Fruit fly (Drosophila melanogaster) whole organism, embryonic: Measurements from ENCODE around the gene CG34417.

Experiments used
- Adf1 ChIP-seq: fragments of 200-800 bp; sonication (Bioruptor generic); IDR thresholded peaks from 2 replicates; pipeline ENCODE4 v1.3.6; 2022; ENCODE audit warnings: missing biosample characterization, missing genetic modification characterization
- BEAF-32 ChIP-seq: fragments of 200-800 bp; sonication (Bioruptor generic); optimal IDR thresholded peaks from 3 replicates; lab custom pipeline; 2017; ENCODE audit warnings: missing biosample characterization, missing genetic modification characterization, mild to moderate bottlenecking, moderate library complexity, missing genetic modification reagents
- CG10431 ChIP-seq: fragments of 200-800 bp; sonication (Bioruptor generic); optimal IDR thresholded peaks from 3 replicates; lab custom pipeline; 2018; ENCODE audit warnings: missing biosample characterization, mild to moderate bottlenecking, missing genetic modification characterization
- CG12219 ChIP-seq: fragments of 200-800 bp; sonication (Bioruptor generic); optimal IDR thresholded peaks from 3 replicates; lab custom pipeline; 2018; ENCODE audit warnings: missing biosample characterization, mild to moderate bottlenecking, missing genetic modification characterization
- CG1233 ChIP-seq: fragments of 200-800 bp; sonication (Bioruptor generic); optimal IDR thresholded peaks from 4 replicates; lab custom pipeline; 2018; ENCODE audit warnings: missing biosample characterization, mild to moderate bottlenecking, missing genetic modification characterization
- CG13287 ChIP-seq: fragments of 200-800 bp; sonication (Bioruptor generic); IDR thresholded peaks from 2 replicates; pipeline ENCODE4 v1.3.6; 2022; ENCODE audit warnings: missing biosample characterization, missing genetic modification characterization; ENCODE audit not compliant: partially characterized antibody
- CG13894 ChIP-seq: fragments of 200-800 bp; sonication (Bioruptor generic); optimal IDR thresholded peaks from 3 replicates; lab custom pipeline; 2018; ENCODE audit warnings: missing biosample characterization, mild to moderate bottlenecking, missing genetic modification characterization, moderate library complexity
- CG15073 ChIP-seq: fragments of 200-800 bp; sonication (Bioruptor generic); optimal IDR thresholded peaks from 2 replicates; lab custom pipeline; 2016; ENCODE audit warnings: missing biosample characterization, missing genetic modification characterization
- CG15514 ChIP-seq: fragments of 200-800 bp; sonication (Bioruptor generic); optimal IDR thresholded peaks from 3 replicates; lab custom pipeline; 2017; ENCODE audit warnings: missing biosample characterization, missing genetic modification characterization, mild to moderate bottlenecking, moderate library complexity, missing genetic modification reagents
- CG16863 ChIP-seq: fragments of 200-800 bp; sonication (Bioruptor generic); optimal IDR thresholded peaks from 3 replicates; lab custom pipeline; 2016; ENCODE audit warnings: missing biosample characterization, missing genetic modification characterization
- CG18011 ChIP-seq: fragments of 200-800 bp; sonication (Bioruptor generic); optimal IDR thresholded peaks from 2 replicates; lab custom pipeline; 2017; ENCODE audit warnings: missing biosample characterization, missing genetic modification characterization, mild to moderate bottlenecking, moderate library complexity, missing genotype
- CG2120 ChIP-seq: fragments of 200-800 bp; sonication (Bioruptor generic); optimal IDR thresholded peaks from 3 replicates; lab custom pipeline; 2016; ENCODE audit warnings: missing biosample characterization, missing genetic modification characterization
- CG3163 ChIP-seq: fragments of 200-800 bp; sonication (Bioruptor generic); optimal IDR thresholded peaks from 3 replicates; lab custom pipeline; 2016; ENCODE audit warnings: missing biosample characterization, missing genetic modification characterization
- CG4424 ChIP-seq: fragments of 200-800 bp; sonication (Bioruptor generic); optimal IDR thresholded peaks from 3 replicates; lab custom pipeline; 2016; ENCODE audit warnings: missing biosample characterization, missing genetic modification characterization
- CG6791 ChIP-seq: fragments of 200-800 bp; sonication (Bioruptor generic); IDR thresholded peaks from 3 replicates; pipeline ENCODE4 v1.3.6; 2022; ENCODE audit warnings: missing biosample characterization, missing genetic modification characterization; ENCODE audit not compliant: partially characterized antibody
- CG7839 ChIP-seq: fragments of 200-800 bp; sonication (Bioruptor generic); optimal IDR thresholded peaks from 3 replicates; lab custom pipeline; 2018; ENCODE audit warnings: missing biosample characterization, mild to moderate bottlenecking, missing genetic modification characterization, moderate library complexity
- Dbx ChIP-seq: fragments of 200-800 bp; sonication (Bioruptor generic); IDR thresholded peaks from 3 replicates; pipeline ENCODE4 v1.3.6; 2022; ENCODE audit warnings: missing biosample characterization, missing genetic modification characterization
- Dip2 ChIP-seq: fragments of 200-800 bp; sonication (Bioruptor generic); IDR thresholded peaks from 2 replicates; pipeline ENCODE4 v1.3.6; 2022; ENCODE audit warnings: missing biosample characterization, missing genetic modification characterization
- Dip3 ChIP-seq: fragments of 200-800 bp; sonication (Bioruptor generic); optimal IDR thresholded peaks from 3 replicates; lab custom pipeline; 2016; ENCODE audit warnings: missing biosample characterization, missing genetic modification characterization
- Dp ChIP-seq: fragments of 200-800 bp; sonication (Bioruptor generic); optimal IDR thresholded peaks from 2 replicates; lab custom pipeline; 2018; ENCODE audit warnings: missing biosample characterization, mild to moderate bottlenecking, missing genetic modification characterization, moderate library complexity
- E2f2 ChIP-seq: fragments of 200-800 bp; sonication (Bioruptor generic); IDR thresholded peaks from 2 replicates; pipeline ENCODE4 v1.3.6; 2022; ENCODE audit warnings: missing biosample characterization, missing genetic modification characterization
- Fer1 ChIP-seq: fragments of 200-800 bp; sonication (Bioruptor generic); optimal IDR thresholded peaks from 2 replicates; lab custom pipeline; 2017; ENCODE audit warnings: missing biosample characterization, mild to moderate bottlenecking, missing genetic modification characterization
- Fer3 ChIP-seq: fragments of 200-800 bp; sonication (Bioruptor generic); optimal IDR thresholded peaks from 2 replicates; lab custom pipeline; 2018; ENCODE audit warnings: missing biosample characterization, mild to moderate bottlenecking, missing genetic modification characterization, moderate library complexity
- HLH3B ChIP-seq: fragments of 200-800 bp; sonication (Bioruptor generic); IDR thresholded peaks from 2 replicates; pipeline ENCODE4 v1.3.6; 2022; ENCODE audit warnings: missing biosample characterization, missing genetic modification characterization
- HmgD ChIP-seq: fragments of 200-800 bp; sonication (Bioruptor generic); optimal IDR thresholded peaks from 3 replicates; lab custom pipeline; 2016; ENCODE audit warnings: missing biosample characterization, missing genetic modification characterization
- Hmx ChIP-seq: fragments of 200-800 bp; sonication (Bioruptor generic); optimal IDR thresholded peaks from 2 replicates; lab custom pipeline; 2016; ENCODE audit warnings: missing biosample characterization, missing genetic modification characterization
- Mes4 ChIP-seq: fragments of 200-800 bp; sonication (Bioruptor generic); optimal IDR thresholded peaks from 2 replicates; lab custom pipeline; 2016; ENCODE audit warnings: missing biosample characterization, missing genetic modification characterization
- Oli ChIP-seq: fragments of 200-800 bp; sonication (Bioruptor generic); optimal IDR thresholded peaks from 2 replicates; lab custom pipeline; 2018; ENCODE audit warnings: missing biosample characterization, mild to moderate bottlenecking, missing genetic modification characterization, moderate library complexity
- ase ChIP-seq: fragments of 200-800 bp; sonication (Bioruptor generic); IDR thresholded peaks from 3 replicates; pipeline ENCODE4 v1.3.6; 2022; ENCODE audit warnings: missing biosample characterization, missing genetic modification characterization
- bsh ChIP-seq, 2 experiments: fragments of 200-800 bp; sonication (Bioruptor generic); optimal IDR thresholded peaks; 2 replicates each; lab custom pipeline; 2017 to 2018; ENCODE audit warnings: mild to moderate bottlenecking in 2 of 2, missing biosample characterization in 2 of 2, missing genetic modification characterization in 2 of 2, moderate library complexity in 1 of 2
- ci ChIP-seq: fragments of 200-800 bp; sonication (Bioruptor generic); IDR thresholded peaks from 3 replicates; pipeline ENCODE4 v1.3.6; 2022; ENCODE audit warnings: missing biosample characterization, missing genetic modification characterization
- dysf ChIP-seq: fragments of 200-800 bp; sonication (Bioruptor generic); IDR thresholded peaks from 3 replicates; pipeline ENCODE4 v1.3.6; 2022; ENCODE audit warnings: missing biosample characterization, missing genetic modification characterization
- fd3F ChIP-seq: fragments of 200-800 bp; sonication (Bioruptor generic); optimal IDR thresholded peaks from 2 replicates; lab custom pipeline; 2018; ENCODE audit warnings: missing biosample characterization, mild to moderate bottlenecking, missing genetic modification characterization, moderate library complexity
- fu2 ChIP-seq: fragments of 200-800 bp; sonication (Bioruptor generic); optimal IDR thresholded peaks from 2 replicates; lab custom pipeline; 2016; ENCODE audit warnings: missing biosample characterization, missing genetic modification characterization
- kay ChIP-seq: fragments of 200-800 bp; sonication (Bioruptor generic); optimal IDR thresholded peaks from 2 replicates; lab custom pipeline; 2016; ENCODE audit warnings: missing biosample characterization, missing genetic modification characterization
- lilli ChIP-seq: fragments of 200-800 bp; sonication (Bioruptor generic); optimal IDR thresholded peaks from 3 replicates; lab custom pipeline; 2016; ENCODE audit warnings: missing biosample characterization, missing genetic modification characterization
- luna ChIP-seq: fragments of 200-800 bp; sonication (Bioruptor generic); optimal IDR thresholded peaks from 2 replicates; lab custom pipeline; 2016; ENCODE audit warnings: missing biosample characterization, missing genetic modification characterization
- mld ChIP-seq: fragments of 200-800 bp; sonication (Bioruptor generic); IDR thresholded peaks from 3 replicates; pipeline ENCODE4 v1.3.6; 2022; ENCODE audit warnings: missing biosample characterization, missing genetic modification characterization; ENCODE audit not compliant: partially characterized antibody
- nerfin-1 ChIP-seq: fragments of 200-800 bp; sonication (Bioruptor generic); optimal IDR thresholded peaks from 3 replicates; lab custom pipeline; 2019; ENCODE audit warnings: missing biosample characterization, mild to moderate bottlenecking, missing genetic modification characterization, moderate library complexity
- nmo ChIP-seq: fragments of 200-800 bp; sonication (Bioruptor generic); optimal IDR thresholded peaks from 2 replicates; lab custom pipeline; 2018; ENCODE audit warnings: missing biosample characterization, mild to moderate bottlenecking, missing genetic modification characterization, moderate library complexity
- odd ChIP-seq: fragments of 200-800 bp; sonication (Bioruptor generic); optimal IDR thresholded peaks from 2 replicates; lab custom pipeline; 2017; ENCODE audit warnings: missing biosample characterization, mild to moderate bottlenecking, missing genetic modification characterization
- pb ChIP-seq: fragments of 200-800 bp; sonication (Bioruptor generic); optimal IDR thresholded peaks from 3 replicates; lab custom pipeline; 2016; ENCODE audit warnings: missing biosample characterization, missing genetic modification characterization
- phol ChIP-seq: fragments of 200-800 bp; sonication (Bioruptor generic); optimal IDR thresholded peaks from 3 replicates; lab custom pipeline; 2018; ENCODE audit warnings: missing biosample characterization, mild to moderate bottlenecking, missing genetic modification characterization, moderate library complexity
- psq ChIP-seq: fragments of 200-800 bp; sonication (Bioruptor generic); optimal IDR thresholded peaks from 2 replicates; lab custom pipeline; 2017; ENCODE audit warnings: missing biosample characterization, missing genetic modification characterization
- rib ChIP-seq: fragments of 200-800 bp; sonication (Bioruptor generic); IDR thresholded peaks from 2 replicates; pipeline ENCODE4 v1.3.6; 2022; ENCODE audit warnings: missing biosample characterization, missing genetic modification characterization
- run ChIP-seq: fragments of 200-800 bp; sonication (Bioruptor generic); optimal IDR thresholded peaks from 3 replicates; lab custom pipeline; 2018; ENCODE audit warnings: missing biosample characterization, mild to moderate bottlenecking, missing genetic modification characterization
- sc ChIP-seq, 3 experiments: fragments of >200 bp in 2 of 3; fragments of 200-800 bp in 1 of 3; sonication (Bioruptor generic) in 1 of 3; optimal IDR thresholded peaks; 2 replicates in 2 of 3; 3 replicates in 1 of 3; lab custom pipeline; 2017; ENCODE audit warnings: mild to moderate bottlenecking in 1 of 3, missing biosample characterization in 1 of 3, missing genetic modification characterization in 1 of 3, missing genetic modification reagents in 1 of 3
- shn ChIP-seq: fragments of 200-800 bp; sonication (Bioruptor generic); optimal IDR thresholded peaks from 3 replicates; lab custom pipeline; 2016; ENCODE audit warnings: missing biosample characterization, missing genetic modification characterization
- vvl ChIP-seq: fragments of 200-800 bp; sonication (Bioruptor generic); IDR thresholded peaks from 2 replicates; pipeline ENCODE4 v1.3.6; 2022; ENCODE audit warnings: missing biosample characterization, missing genetic modification characterization

CG34417 gene

DNA sequence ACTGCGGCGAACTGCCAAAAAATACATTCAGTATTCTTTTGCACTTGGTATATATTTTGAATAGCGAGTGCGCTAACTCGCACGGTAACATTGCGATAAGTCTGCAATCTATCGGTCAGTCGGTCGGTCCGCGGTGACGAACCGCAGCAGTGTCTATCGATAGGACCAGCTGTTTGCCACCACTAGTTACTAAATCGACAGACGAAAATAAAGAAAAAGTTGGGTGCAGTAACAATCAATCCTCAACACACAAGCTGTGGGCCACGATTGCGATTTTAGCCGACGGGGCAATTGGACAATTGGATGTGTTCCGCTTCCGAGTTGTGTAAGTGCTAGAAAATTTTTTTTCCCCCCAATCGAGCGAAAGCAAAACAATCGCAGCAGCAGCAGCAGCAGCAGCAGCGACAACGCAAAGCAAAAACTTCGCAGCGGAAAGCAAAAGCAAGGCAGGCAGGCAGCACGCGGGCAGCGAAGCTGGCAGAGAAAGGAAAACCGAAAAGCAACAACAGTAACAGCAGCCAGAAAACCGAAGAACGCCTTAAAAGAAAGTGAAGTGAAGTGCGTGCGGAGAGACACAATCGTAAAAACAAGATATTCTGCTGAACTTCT, 50.2 kb downstream of the CG34417 start, which contains the start of gene Pat1 (continued):
- TF ChIP-seq Mes4 (GFP tag; lab: Kevin White, UChicago) = peak; percentile 15
- TF ChIP-seq Fer3 (tag; lab: Kevin White, UChicago) = no peak
- no peak for TF ChIP-seq odd (GFP tag; lab: Kevin White, UChicago)
- peak; percentile 43 for TF ChIP-seq CG13894 (tag; lab: Kevin White, UChicago)
- no peak for TF ChIP-seq Dip3
- TF ChIP-seq CG15073 (GFP tag; lab: Kevin White, UChicago) = no peak
- peak; percentile 35; the same call in 1 of the 3 replicates for TF ChIP-seq Dbx (GFP tag; lab: Robert Waterston, UW)
- peak; percentile 47 for TF ChIP-seq Fer1 (GFP tag; lab: Kevin White, UChicago)
- TF ChIP-seq dysf (GFP tag; lab: Robert Waterston, UW) = no peak
- TF ChIP-seq CG3163 (GFP tag; lab: Kevin White, UChicago) = no peak
- TF ChIP-seq CG15514 (GFP tag; lab: Kevin White, UChicago) = peak; percentile 87
- peak; percentile 5 for TF ChIP-seq run
- 0 out of 3 replicates have a peak, but pooled peaks have one; percentile 25 for TF ChIP-seq ci (GFP tag; lab: Robert Waterston, UW)
- peak; percentile 95 for TF ChIP-seq CG6791 (GFP tag; lab: Robert Waterston, UW)
- TF ChIP-seq Hmx = no peak
- peak; percentile 35 for TF ChIP-seq CG2120 (GFP tag; lab: Kevin White, UChicago)
- peak; percentile 93 for TF ChIP-seq Adf1 (GFP tag; lab: Robert Waterston, UW)
- no peak for TF ChIP-seq ase (GFP tag; lab: Robert Waterston, UW)
- TF ChIP-seq E2f2 (GFP tag; lab: Robert Waterston, UW) = peak; percentile 88
- TF ChIP-seq Dip2 = no peak
- TF ChIP-seq rib (GFP tag; lab: Robert Waterston, UW) = no peak
- peak; percentile 15 for TF ChIP-seq HmgD (GFP tag; lab: Kevin White, UChicago)
- no peak for TF ChIP-seq HLH3B (GFP tag; lab: Robert Waterston, UW)
- TF ChIP-seq CG16863 (GFP tag; lab: Kevin White, UChicago) = no peak
- no peak for TF ChIP-seq fd3F
- peak; percentile 81 for TF ChIP-seq CG18011 (GFP tag; lab: Kevin White, UChicago)
- no peak for TF ChIP-seq CG7839 (tag; lab: Kevin White, UChicago)
- TF ChIP-seq pb = no peak
- TF ChIP-seq kay (GFP tag; lab: Kevin White, UChicago) = peak; percentile 34
- TF ChIP-seq sc (optimal IDR thresholded peaks at IDR 0.05; lab: Kevin White, UChicago) = no peak
- no peak for TF ChIP-seq sc (GFP tag; optimal IDR thresholded peaks at IDR 0.05; lab: Kevin White, UChicago)
- TF ChIP-seq vvl (GFP tag; lab: Robert Waterston, UW) = peak; percentile 52
- peak; percentile 22 for TF ChIP-seq CG1233 (GFP tag; lab: Kevin White, UChicago)
- peak; percentile 41 for TF ChIP-seq nerfin-1 (tag; lab: Kevin White, UChicago)
- TF ChIP-seq lilli = peak; percentile 49
- TF ChIP-seq CG4424 (GFP tag; lab: Kevin White, UChicago) = no peak
- peak; percentile 21 for TF ChIP-seq phol (tag; lab: Kevin White, UChicago)
- no peak for TF ChIP-seq shn (GFP tag; lab: Kevin White, UChicago)
- no peak for TF ChIP-seq bsh (GFP tag; optimal IDR thresholded peaks at IDR 0.05; lab: Kevin White, UChicago)
- TF ChIP-seq CG13287 (GFP tag; lab: Robert Waterston, UW) = peak; percentile 94
- TF ChIP-seq mld (GFP tag; lab: Robert Waterston, UW) = peak; percentile 62; the same call in 1 of the 3 replicates
- no peak for TF ChIP-seq luna (GFP tag; lab: Kevin White, UChicago)
- TF ChIP-seq CG12219 (GFP tag; lab: Kevin White, UChicago) = no peak
- TF ChIP-seq fu2 (GFP tag; lab: Kevin White, UChicago) = no peak
- TF ChIP-seq BEAF-32 (GFP tag; lab: Kevin White, UChicago) = peak; percentile 90
- TF ChIP-seq psq = no peak
- TF ChIP-seq Oli (tag; lab: Kevin White, UChicago) = no peak
- peak; percentile 85 for TF ChIP-seq Dp
- peak; percentile 38 for TF ChIP-seq nmo (GFP tag; lab: Kevin White, UChicago)
- TF ChIP-seq CG10431 (GFP tag; lab: Kevin White, UChicago) = no peak
